Worm (Caenorhabditis elegans): ENCODE data around the gene K04C2.5.

- TF ChIP-seq nfya-1 (tag; optimal IDR thresholded peaks at IDR 0.05; ENCODE audit: insufficient read depth): peak; percentile 67
- no peak for TF ChIP-seq jun-1 (tag; optimal IDR thresholded peaks at IDR 0.05)
- no peak for TF ChIP-seq nhr-28 (tag; optimal IDR thresholded peaks at IDR 0.05)
- peak; percentile 32 for TF ChIP-seq egl-27 (tag; optimal IDR thresholded peaks at IDR 0.05)
- no peak for TF ChIP-seq nhr-77 (tag; optimal IDR thresholded peaks at IDR 0.05)
- peak; percentile 28 for TF ChIP-seq tbx-2 (tag; optimal IDR thresholded peaks at IDR 0.05)
- peak; percentile 35 for TF ChIP-seq elt-2 (tag; optimal IDR thresholded peaks at IDR 0.05)
- peak; percentile 18 for TF ChIP-seq ama-1 (optimal IDR thresholded peaks at IDR 0.05)
- TF ChIP-seq fos-1 (tag; optimal IDR thresholded peaks at IDR 0.05): no peak
- TF ChIP-seq aly-2 (tag; optimal IDR thresholded peaks at IDR 0.05): no peak
- no peak for TF ChIP-seq nhr-237 (tag; optimal IDR thresholded peaks at IDR 0.05)
- TF ChIP-seq snpc-4 (tag; optimal IDR thresholded peaks at IDR 0.05): no peak
Observed at ce11 chrIII:6887574-6887973, 3.9 kb downstream of the K04C2.5 start.
